Worm (Caenorhabditis elegans) whole organism, mixed stage, embryonic: ENCODE measurements around the gene nhr-249.

ENCODE experiments used
- M03D4.4 ChIP-seq: sonication (generic microtip); optimal IDR thresholded peaks from 2 replicates; lab custom pipeline; 2017; ENCODE audit warnings: mild to moderate bottlenecking, missing genetic modification characterization, missing compliant biosample characterization
- bed-3 ChIP-seq: fragments of 200-800 bp; sonication (Bioruptor generic); optimal IDR thresholded peaks from 3 replicates; lab custom pipeline; 2018; ENCODE audit warnings: mild to moderate bottlenecking, missing genetic modification characterization, moderate library complexity, missing compliant biosample characterization
- blmp-1 ChIP-seq: fragments of 150-350 bp; optimal IDR thresholded peaks from 2 replicates; lab custom pipeline; 2014; ENCODE audit warnings: missing biosample characterization, missing genetic modification characterization
- ceh-39 ChIP-seq: fragments of 150-350 bp; optimal IDR thresholded peaks from 2 replicates; lab custom pipeline; 2014; ENCODE audit warnings: missing biosample characterization, missing genetic modification characterization
- ceh-43 ChIP-seq: fragments of 200-800 bp; sonication (Bioruptor generic); optimal IDR thresholded peaks from 2 replicates; lab custom pipeline; 2018; ENCODE audit warnings: mild to moderate bottlenecking, missing genetic modification characterization, moderate library complexity, missing compliant biosample characterization
- cnd-1 ChIP-seq: fragments of 200-800 bp; sonication (Bioruptor generic); optimal IDR thresholded peaks from 2 replicates; lab custom pipeline; 2018; ENCODE audit warnings: mild to moderate bottlenecking, missing genetic modification characterization, missing compliant biosample characterization
- drap-1 ChIP-seq: fragments of 200-800 bp; sonication (Bioruptor generic); optimal IDR thresholded peaks from 3 replicates; lab custom pipeline; 2018; ENCODE audit warnings: mild to moderate bottlenecking, missing genetic modification characterization, missing compliant biosample characterization
- elt-1 ChIP-seq: sonication (generic microtip); optimal IDR thresholded peaks from 2 replicates; lab custom pipeline; 2017; ENCODE audit warnings: missing genetic modification characterization, mild to moderate bottlenecking, missing compliant biosample characterization, antibody characterized with exemption, moderate library complexity, borderline replicate concordance; ENCODE audit not compliant: insufficient read depth
- elt-3 ChIP-seq: fragments of 150-350 bp; optimal IDR thresholded peaks from 2 replicates; lab custom pipeline; 2014; ENCODE audit warnings: missing biosample characterization, missing genetic modification characterization
- flh-1 ChIP-seq: fragments of 200-800 bp; sonication (Bioruptor generic); optimal IDR thresholded peaks from 2 replicates; lab custom pipeline; 2018; ENCODE audit warnings: mild to moderate bottlenecking, missing genetic modification characterization, moderate library complexity, missing compliant biosample characterization
- ham-2 ChIP-seq: fragments of 200-800 bp; sonication (Bioruptor generic); optimal IDR thresholded peaks from 2 replicates; lab custom pipeline; 2018; ENCODE audit warnings: mild to moderate bottlenecking, missing genetic modification characterization, missing compliant biosample characterization
- hlh-1 ChIP-seq: fragments of 150-350 bp; optimal IDR thresholded peaks from 2 replicates; lab custom pipeline; 2014; ENCODE audit warnings: missing biosample characterization, missing genetic modification reagents, missing genetic modification characterization
- lin-13 ChIP-seq: fragments of 150-350 bp; optimal IDR thresholded peaks from 2 replicates; lab custom pipeline; 2014; ENCODE audit warnings: missing biosample characterization, missing genetic modification characterization
- lin-32 ChIP-seq: fragments of 200-800 bp; sonication (Bioruptor generic); optimal IDR thresholded peaks from 2 replicates; lab custom pipeline; 2018; ENCODE audit warnings: mild to moderate bottlenecking, missing genetic modification characterization, missing compliant biosample characterization
- lsy-2 ChIP-seq: fragments of 150-350 bp; optimal IDR thresholded peaks from 2 replicates; lab custom pipeline; 2014; ENCODE audit warnings: missing biosample characterization, missing genetic modification characterization
- mab-5 ChIP-seq: fragments of 150-350 bp; optimal IDR thresholded peaks from 2 replicates; lab custom pipeline; 2014; ENCODE audit warnings: missing biosample characterization, missing genetic modification characterization
- mep-1 ChIP-seq: fragments of 150-350 bp; optimal IDR thresholded peaks from 2 replicates; lab custom pipeline; 2017; ENCODE audit warnings: missing biosample characterization, missing genetic modification reagents, missing genetic modification characterization, inconsistent platforms
- mls-2 ChIP-seq: sonication (generic microtip); optimal IDR thresholded peaks from 2 replicates; lab custom pipeline; 2016; ENCODE audit warnings: mild to moderate bottlenecking, missing genetic modification characterization, moderate library complexity, missing compliant biosample characterization
- nhr-2 ChIP-seq: fragments of 150-350 bp; optimal IDR thresholded peaks from 2 replicates; lab custom pipeline; 2014; ENCODE audit warnings: missing biosample characterization, missing genetic modification characterization
- nhr-237 ChIP-seq: fragments of 150-350 bp; optimal IDR thresholded peaks from 2 replicates; lab custom pipeline; 2014; ENCODE audit warnings: missing biosample characterization, missing genetic modification characterization
- nhr-76 ChIP-seq: sonication (generic microtip); optimal IDR thresholded peaks from 2 replicates; lab custom pipeline; 2017; ENCODE audit warnings: missing biosample characterization, missing genetic modification characterization
- pha-4 ChIP-seq: fragments of 150-350 bp; optimal IDR thresholded peaks from 2 replicates; lab custom pipeline; 2018; ENCODE audit warnings: missing biosample characterization, missing genetic modification reagents, missing genetic modification characterization
- sem-2 ChIP-seq: fragments of 200-800 bp; sonication (Bioruptor generic); optimal IDR thresholded peaks from 2 replicates; lab custom pipeline; 2018; ENCODE audit warnings: mild to moderate bottlenecking, missing genetic modification characterization, missing compliant biosample characterization
- snpc-4 ChIP-seq: fragments of 150-350 bp; optimal IDR thresholded peaks from 2 replicates; lab custom pipeline; 2014; ENCODE audit warnings: missing biosample characterization, missing genetic modification characterization
- sptf-1 ChIP-seq: sonication (generic microtip); optimal IDR thresholded peaks from 2 replicates; lab custom pipeline; 2017; ENCODE audit warnings: mild to moderate bottlenecking, missing genetic modification characterization, moderate library complexity, missing compliant biosample characterization
- unc-120 ChIP-seq: sonication (generic microtip); optimal IDR thresholded peaks from 2 replicates; lab custom pipeline; 2017; ENCODE audit warnings: missing genetic modification characterization, missing compliant biosample characterization; ENCODE audit not compliant: poor library complexity, severe bottlenecking
- unc-62 ChIP-seq: fragments of 150-350 bp; optimal IDR thresholded peaks from 2 replicates; lab custom pipeline; 2014; ENCODE audit warnings: missing biosample characterization, missing genetic modification reagents, missing genetic modification characterization
- zip-8 ChIP-seq: fragments of 150-350 bp; optimal IDR thresholded peaks from 2 replicates; lab custom pipeline; 2014; ENCODE audit warnings: missing biosample characterization, missing genetic modification characterization
- ztf-11 ChIP-seq: fragments of 150-350 bp; optimal IDR thresholded peaks from 2 replicates; lab custom pipeline; 2014; ENCODE audit warnings: missing biosample characterization, missing genetic modification characterization

nhr-249 gene

ce11 chrIV:7012731-7013445, 40.6 kb upstream of the nhr-249 start:
- no peak for TF ChIP-seq unc-62 (GFP tag; lab: Kevin White, UChicago)
- no peak for TF ChIP-seq ham-2 (GFP tag; lab: Kevin White, UChicago)
- TF ChIP-seq sptf-1 (tag; lab: Kevin White, UChicago) = no peak
- no peak for TF ChIP-seq M03D4.4 (tag; lab: Kevin White, UChicago)
- no peak for TF ChIP-seq ceh-43 (GFP tag; lab: Kevin White, UChicago)
- TF ChIP-seq lin-13 (tag; lab: Kevin White, UChicago) = no peak
- no peak for TF ChIP-seq ztf-11 (tag; lab: Kevin White, UChicago)
- no peak for TF ChIP-seq blmp-1 (tag; lab: Kevin White, UChicago)
- TF ChIP-seq elt-3 = no peak
- no peak for TF ChIP-seq zip-8 (tag; lab: Kevin White, UChicago)
- TF ChIP-seq flh-1 (GFP tag; lab: Kevin White, UChicago) = no peak

- TF ChIP-seq mls-2 = no peak
- TF ChIP-seq zip-8 (tag; lab: Kevin White, UChicago) = peak; percentile 99
- TF ChIP-seq, all 35 proteins: peak for 1
Observed at ce11 chrIV:7012214-7012613, 39.9 kb upstream of the nhr-249 start.

- TF ChIP-seq hlh-1 (tag; lab: Kevin White, UChicago) = peak; percentile 12
- TF ChIP-seq bed-3 (GFP tag; lab: Kevin White, UChicago) = no peak
Observed at ce11 chrIV:7011728-7012127, 39.4 kb upstream of the nhr-249 start, which contains the start of gene trxr-1. trxr-1 (plus strand) TSS chrIV:7011954.

ce11 chrIV:7010835-7011234, 38.5 kb upstream of the nhr-249 start, which contains the start of gene C25A8.1:
C25A8.1 (plus strand) TSS chrIV:7011135.
- no peak for TF ChIP-seq ceh-39
- TF ChIP-seq snpc-4 = no peak
- no peak for TF ChIP-seq ceh-43 (GFP tag; lab: Kevin White, UChicago)
- no peak for TF ChIP-seq sem-2 (GFP tag; lab: Kevin White, UChicago)
- no peak for TF ChIP-seq cnd-1 (tag; lab: Kevin White, UChicago)
- TF ChIP-seq elt-1 (tag; lab: Kevin White, UChicago) = no peak
- TF ChIP-seq lin-32 (GFP tag; lab: Kevin White, UChicago) = no peak
- no peak for TF ChIP-seq lsy-2 (tag; lab: Kevin White, UChicago)
- no peak for TF ChIP-seq mab-5
- no peak for TF ChIP-seq nhr-2 (tag; lab: Kevin White, UChicago)
- TF ChIP-seq pha-4 = no peak
- no peak for TF ChIP-seq flh-1 (GFP tag; lab: Kevin White, UChicago)
- no peak for TF ChIP-seq unc-120 (tag; lab: Kevin White, UChicago)

- TF ChIP-seq zip-8 (tag; lab: Kevin White, UChicago) = no peak
- no peak for TF ChIP-seq mab-5
- no peak for TF ChIP-seq sptf-1 (tag; lab: Kevin White, UChicago)
- no peak for TF ChIP-seq ceh-43 (GFP tag; lab: Kevin White, UChicago)
- TF ChIP-seq nhr-237 (tag; lab: Kevin White, UChicago) = no peak
- no peak for TF ChIP-seq ham-2 (GFP tag; lab: Kevin White, UChicago)
- no peak for TF ChIP-seq unc-120 (tag; lab: Kevin White, UChicago)
- TF ChIP-seq drap-1 (GFP tag; lab: Kevin White, UChicago) = no peak
- no peak for TF ChIP-seq flh-1 (GFP tag; lab: Kevin White, UChicago)
- TF ChIP-seq unc-62 (GFP tag; lab: Kevin White, UChicago) = no peak
- TF ChIP-seq bed-3 (GFP tag; lab: Kevin White, UChicago) = no peak
- TF ChIP-seq, all 35 proteins: peak for 0
Observed at ce11 chrIV:7010195-7010594, 37.9 kb upstream of the nhr-249 start.

ce11 chrIV:7009531-7009930, 37.2 kb upstream of the nhr-249 start, which contains the start of gene C25A8.2:
C25A8.2 (plus strand) TSS chrIV:7009831.
- TF ChIP-seq zip-8 (tag; lab: Kevin White, UChicago) (no peak), mep-1 (no peak), nhr-237 (tag; lab: Kevin White, UChicago) (no peak), flh-1 (GFP tag; lab: Kevin White, UChicago) (no peak), mls-2 (no peak), unc-120 (tag; lab: Kevin White, UChicago) (no peak), nhr-2 (tag; lab: Kevin White, UChicago) (no peak), lin-13 (tag; lab: Kevin White, UChicago) (no peak), nhr-76 (no peak), drap-1 (GFP tag; lab: Kevin White, UChicago) (no peak)
